Fruit fly (Drosophila melanogaster): ENCODE results near the gene CG7294.

DNA sequence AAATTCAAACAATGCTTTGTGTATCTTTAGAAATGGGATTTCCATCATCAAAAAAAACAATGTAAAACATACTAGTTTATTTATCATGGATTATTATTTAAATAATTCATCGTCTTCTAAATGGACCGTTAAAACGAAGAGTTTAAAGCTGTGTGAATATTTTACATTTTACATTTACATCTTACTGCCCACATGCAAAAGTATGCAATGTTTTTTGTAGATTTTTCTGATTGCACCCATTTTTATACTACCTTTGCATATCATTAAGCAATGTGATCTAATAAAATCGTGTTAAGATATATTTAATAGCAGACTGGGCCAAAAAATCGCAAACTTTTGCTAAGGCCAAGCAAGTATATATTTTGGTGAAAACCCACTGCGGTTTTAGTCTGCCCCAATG is 17.5 kb downstream of the CG7294 start:
- TF ChIP-seq CG5204 (GFP tag; optimal IDR thresholded peaks at IDR 0.05), result no peak
- no peak for TF ChIP-seq tj (GFP tag; optimal IDR thresholded peaks at IDR 0.05)
- TF ChIP-seq CG7045 (GFP tag; optimal IDR thresholded peaks at IDR 0.05), result no peak
- TF ChIP-seq cnc (optimal IDR thresholded peaks at IDR 0.05), result no peak
- no peak for TF ChIP-seq cic (GFP tag; optimal IDR thresholded peaks at IDR 0.05)
- no peak for TF ChIP-seq CG14711 (tag; optimal IDR thresholded peaks at IDR 0.05)
- TF ChIP-seq CG1620 (GFP tag; optimal IDR thresholded peaks at IDR 0.05), result no peak
- no peak for TF ChIP-seq Hr96 (GFP tag; optimal IDR thresholded peaks at IDR 0.05)
- no peak for TF ChIP-seq CG11617 (GFP tag; optimal IDR thresholded peaks at IDR 0.05)
- TF ChIP-seq Mnt (GFP tag; optimal IDR thresholded peaks at IDR 0.05), result no peak
